Worm (Caenorhabditis elegans) whole organism, young adult: ENCODE measurements around the gene sek-3.

Experiments
- pha-4 ChIP-seq: fragments of 150-350 bp; sonication (generic microtip); optimal IDR thresholded peaks from 2 replicates; lab custom pipeline; 2014; ENCODE audit warnings: missing biosample characterization, missing genetic modification reagents, missing genetic modification characterization
- sptf-2 ChIP-seq: fragments of 200-800 bp; sonication (Bioruptor generic); optimal IDR thresholded peaks from 2 replicates; lab custom pipeline; 2018; ENCODE audit warnings: mild to moderate bottlenecking, missing genetic modification characterization, missing compliant biosample characterization

DNA sequence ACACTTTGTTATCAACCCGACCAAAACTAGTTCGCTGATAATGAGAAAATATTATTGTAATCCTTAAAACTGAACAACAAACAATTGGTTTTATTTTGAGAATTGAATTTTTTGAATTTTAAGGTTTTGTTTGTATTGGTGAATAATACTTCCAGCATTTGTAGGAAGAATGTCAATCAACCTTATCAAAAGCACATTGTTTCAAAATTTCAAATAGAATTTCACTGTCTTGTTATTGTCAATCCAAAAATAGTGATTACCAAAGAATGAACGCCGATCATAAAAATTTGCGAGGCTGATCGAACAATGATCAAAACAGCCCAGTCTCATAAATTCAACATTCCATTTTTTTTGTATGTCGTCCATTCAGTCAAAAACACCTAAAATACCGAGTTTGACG is 43.2 kb upstream of the sek-3 start:
- TF ChIP-seq pha-4 (tag; lab: Kevin White, UChicago), result no peak
- TF ChIP-seq sptf-2, result no peak
